Worm (Caenorhabditis elegans): ENCODE data around the gene col-98.

col-98 gene

ce11 chrIII:13062414-13062965 is 43.7 kb downstream of the col-98 start (continued):
- TF ChIP-seq nhr-102 (tag; optimal IDR thresholded peaks at IDR 0.05) (peak; percentile 72), unc-62 (GFP tag; optimal IDR thresholded peaks at IDR 0.05 in 1 of 2) (peak in 1 of 2 experiments; percentile 97), unc-62 (tag; optimal IDR thresholded peaks at IDR 0.05) (peak; percentile 71), D1046.2 (GFP tag; IDR thresholded peaks at IDR 0.05) (no peak), nhr-111 (GFP tag; optimal IDR thresholded peaks at IDR 0.05) (peak; percentile 66), madf-9 (GFP tag; conservative IDR thresholded peaks at IDR 0.05) (0 out of 2 replicates have a peak, but pooled peaks have one; percentile 54), nhr-237 (tag; optimal IDR thresholded peaks at IDR 0.05) (no peak), daf-19 (GFP tag; conservative IDR thresholded peaks at IDR 0.05) (no peak), sdz-12 (GFP tag; optimal IDR thresholded peaks at IDR 0.05) (peak; percentile 2), Y5F2A.4 (GFP tag; optimal IDR thresholded peaks at IDR 0.05) (no peak), snpc-4 (tag; optimal IDR thresholded peaks at IDR 0.05) (peak; percentile 28), gei-8 (GFP tag; optimal IDR thresholded peaks at IDR 0.05) (peak; percentile 37), R02D3.7 (tag; optimal IDR thresholded peaks at IDR 0.05) (no peak), lin-38 (GFP tag; IDR thresholded peaks at IDR 0.05) (peak; percentile 63), hlh-11 (tag; optimal IDR thresholded peaks at IDR 0.05) (peak; percentile 98), tra-1 (GFP tag; IDR thresholded peaks at IDR 0.05) (peak; percentile 55), tag-97 (GFP tag; IDR thresholded peaks at IDR 0.05) (no peak), Y75B8A.6 (GFP tag; IDR thresholded peaks at IDR 0.05) (no peak), lir-3 (tag; optimal IDR thresholded peaks at IDR 0.05) (no peak), ceh-20 (GFP tag; IDR thresholded peaks at IDR 0.05) (peak; percentile 89), F37D6.2 (tag; optimal IDR thresholded peaks at IDR 0.05) (peak; percentile 85), spr-1 (tag; optimal IDR thresholded peaks at IDR 0.05) (peak; percentile 82), pha-4 (GFP tag; IDR thresholded peaks at IDR 0.05) (peak; percentile 47; the same call in 1 of the 2 replicates), pha-4 (tag; optimal IDR thresholded peaks at IDR 0.05) (peak; percentile 46), unc-39 (tag; optimal IDR thresholded peaks at IDR 0.05) (peak; percentile 35), ama-1 (optimal IDR thresholded peaks at IDR 0.05) (no peak), nhr-76 (tag; optimal IDR thresholded peaks at IDR 0.05) (no peak), cey-2 (tag; optimal IDR thresholded peaks at IDR 0.05; ENCODE audit: borderline replicate concordance, insufficient read depth) (no peak), unc-130 (GFP tag; optimal IDR thresholded peaks at IDR 0.05) (no peak), rbr-2 (tag; optimal IDR thresholded peaks at IDR 0.05) (peak; percentile 95), dmd-8 (GFP tag; IDR thresholded peaks at IDR 0.05) (0 out of 2 replicates have a peak, but pooled peaks have one; percentile 40), zip-11 (GFP tag; IDR thresholded peaks at IDR 0.05) (no peak), duxl-1 (tag; optimal IDR thresholded peaks at IDR 0.05; ENCODE audit: poor library complexity) (peak; percentile 73), ZK546.5 (tag; optimal IDR thresholded peaks at IDR 0.05) (no peak), ceh-28 (tag; optimal IDR thresholded peaks at IDR 0.05) (peak; percentile 82), attf-4 (tag; optimal IDR thresholded peaks at IDR 0.05) (peak; percentile 29), hif-1 (tag; optimal IDR thresholded peaks at IDR 0.05) (peak; percentile 9 to 67), ces-1 (GFP tag; optimal IDR thresholded peaks at IDR 0.05) (peak; percentile 51), ZK337.2 (GFP tag; IDR thresholded peaks at IDR 0.05) (no peak; the same call in 1 of the 2 replicates), T20F7.1 (GFP tag; optimal IDR thresholded peaks at IDR 0.05) (peak; percentile 73), mes-2 (tag; optimal IDR thresholded peaks at IDR 0.05; ENCODE audit: poor library complexity, severe bottlenecking) (peak; percentile 71), nhr-11 (tag; optimal IDR thresholded peaks at IDR 0.05) (peak; percentile 78), T26A8.4 (GFP tag; IDR thresholded peaks at IDR 0.05) (peak; percentile 18; the same call in 1 of the 2 replicates), nhr-25 (tag; optimal IDR thresholded peaks at IDR 0.05; ENCODE audit: borderline replicate concordance, insufficient read depth) (peak; percentile 70), zfp-3 (GFP tag; conservative IDR thresholded peaks at IDR 0.05) (no peak), mep-1 (tag; optimal IDR thresholded peaks at IDR 0.05) (peak; percentile 99), ztf-7 (tag; optimal IDR thresholded peaks at IDR 0.05) (peak; percentile 25), dpl-1 (GFP tag; optimal IDR thresholded peaks at IDR 0.05) (peak; percentile 64), ceh-62 (tag; optimal IDR thresholded peaks at IDR 0.05) (no peak), arid-1 (GFP tag; conservative IDR thresholded peaks at IDR 0.05) (peak; percentile 42)

All from whole organism, L4 larva.